Fruit fly (Drosophila melanogaster) whole organism, wandering third instar larva: ENCODE data around the gene CG10064.

Experiments
- CG32264 ChIP-seq: fragments of 200-800 bp; sonication (Bioruptor generic); optimal IDR thresholded peaks from 2 replicates; lab custom pipeline; 2016; ENCODE audit warnings: missing biosample characterization, missing genetic modification characterization
- CG9705 ChIP-seq: fragments of 200-800 bp; sonication (Bioruptor generic); optimal IDR thresholded peaks from 2 replicates; lab custom pipeline; 2018; ENCODE audit warnings: missing biosample characterization, mild to moderate bottlenecking, missing genetic modification characterization
- CrebA ChIP-seq: fragments of 200-800 bp; sonication (Bioruptor generic); optimal IDR thresholded peaks from 2 replicates; lab custom pipeline; 2016; ENCODE audit warnings: missing biosample characterization, mild to moderate bottlenecking, missing genetic modification characterization, borderline replicate concordance
- Dif ChIP-seq: fragments of 200-275, 200-300 bp; sonication (Bioruptor generic); optimal IDR thresholded peaks from 2 replicates; lab custom pipeline; 2018; ENCODE audit warnings: missing biosample characterization, missing genetic modification characterization; ENCODE audit not compliant: partially characterized antibody
- HLH106 ChIP-seq: fragments of 200-800 bp; optimal IDR thresholded peaks from 3 replicates; lab custom pipeline; 2019; ENCODE audit warnings: missing biosample characterization, mild to moderate bottlenecking, missing genetic modification characterization, moderate library complexity
- Hnf4 ChIP-seq: fragments of 200-800 bp; sonication (Bioruptor generic); optimal IDR thresholded peaks from 2 replicates; lab custom pipeline; 2016; ENCODE audit warnings: missing biosample characterization, mild to moderate bottlenecking, missing genetic modification characterization
- Hr78 ChIP-seq: fragments of >200 bp; optimal IDR thresholded peaks from 2 replicates; lab custom pipeline; 2017; ENCODE audit warnings: missing biosample characterization, missing genetic modification characterization
- Hr83 ChIP-seq: fragments of 200-300 bp; sonication (Bioruptor generic); optimal IDR thresholded peaks from 2 replicates; lab custom pipeline; 2016; ENCODE audit warnings: missing biosample characterization, mild to moderate bottlenecking, missing genetic modification characterization, moderate library complexity; ENCODE audit not compliant: poor library complexity, severe bottlenecking
- Mio ChIP-seq: sonication (Bioruptor generic); optimal IDR thresholded peaks from 2 replicates; lab custom pipeline; 2016; ENCODE audit warnings: missing biosample characterization, missing genetic modification characterization
- N ChIP-seq: fragments of >200 bp; optimal IDR thresholded peaks from 2 replicates; lab custom pipeline; 2018; ENCODE audit warnings: missing biosample characterization, missing external identifiers, missing genetic modification characterization
- OdsH ChIP-seq: fragments of 200-800 bp; sonication (Bioruptor generic); optimal IDR thresholded peaks from 2 replicates; lab custom pipeline; 2016; ENCODE audit warnings: missing biosample characterization, mild to moderate bottlenecking, missing genetic modification characterization
- Rel ChIP-seq, 2 experiments: fragments of 200-800 bp; sonication (Bioruptor generic) in 1 of 2; optimal IDR thresholded peaks; 2 replicates in 1 of 2; 3 replicates in 1 of 2; lab custom pipeline; 2016 to 2019; ENCODE audit warnings: mild to moderate bottlenecking in 2 of 2, missing biosample characterization in 2 of 2, missing genetic modification characterization in 2 of 2, moderate library complexity in 1 of 2
- Sp1 ChIP-seq: fragments of 200-800 bp; sonication (Bioruptor generic); optimal IDR thresholded peaks from 3 replicates; lab custom pipeline; 2019; ENCODE audit warnings: missing biosample characterization, mild to moderate bottlenecking, missing genetic modification characterization, moderate library complexity
- br ChIP-seq: fragments of 200-800 bp; sonication (Bioruptor generic); optimal IDR thresholded peaks from 2 replicates; lab custom pipeline; 2016; ENCODE audit warnings: missing biosample characterization, missing genetic modification characterization
- brk ChIP-seq: fragments of 200-800 bp; sonication (Bioruptor generic); optimal IDR thresholded peaks from 2 replicates; lab custom pipeline; 2016; ENCODE audit warnings: missing biosample characterization, mild to moderate bottlenecking, missing genetic modification characterization
- dmrt93B ChIP-seq: fragments of 200-800 bp; sonication (Bioruptor generic); optimal IDR thresholded peaks from 2 replicates; lab custom pipeline; 2018; ENCODE audit warnings: missing biosample characterization, mild to moderate bottlenecking, missing genetic modification characterization
- dsf ChIP-seq: sonication (Bioruptor generic); optimal IDR thresholded peaks from 2 replicates; lab custom pipeline; 2016; ENCODE audit warnings: missing biosample characterization, missing genetic modification characterization, borderline replicate concordance
- ey ChIP-seq: fragments of 200-800 bp; sonication (Bioruptor generic); optimal IDR thresholded peaks from 2 replicates; lab custom pipeline; 2016; ENCODE audit warnings: missing biosample characterization, missing genetic modification characterization
- foxo ChIP-seq, 2 experiments: fragments of 200-800 bp; sonication (Bioruptor generic); optimal IDR thresholded peaks; 2 replicates in 1 of 2; 3 replicates in 1 of 2; lab custom pipeline; 2016 to 2017; ENCODE audit warnings: missing biosample characterization in 2 of 2, missing genetic modification characterization in 2 of 2
- fru ChIP-seq: fragments of 200-800 bp; sonication (Bioruptor generic); optimal IDR thresholded peaks from 3 replicates; lab custom pipeline; 2016; ENCODE audit warnings: missing biosample characterization, mild to moderate bottlenecking, missing genetic modification characterization
- h ChIP-seq: fragments of 200-800 bp; sonication (Bioruptor generic); optimal IDR thresholded peaks from 3 replicates; lab custom pipeline; 2016; ENCODE audit warnings: missing biosample characterization, mild to moderate bottlenecking, missing genetic modification characterization
- jim ChIP-seq: fragments of 175-275, 200-325 bp; sonication (Bioruptor generic); optimal IDR thresholded peaks from 2 replicates; lab custom pipeline; 2016; ENCODE audit warnings: missing biosample characterization, mild to moderate bottlenecking, missing genetic modification characterization
- lola ChIP-seq: fragments of >200 bp; optimal IDR thresholded peaks from 2 replicates; lab custom pipeline; 2017; ENCODE audit warnings: missing biosample characterization, missing genetic modification characterization
- pan ChIP-seq: fragments of >200 bp; optimal IDR thresholded peaks from 2 replicates; lab custom pipeline; 2017
- psq ChIP-seq: fragments of 200-800 bp; sonication (Bioruptor generic); optimal IDR thresholded peaks from 3 replicates; lab custom pipeline; 2017; ENCODE audit warnings: missing biosample characterization, mild to moderate bottlenecking, missing genetic modification characterization, moderate library complexity
- rgr ChIP-seq: fragments of 200-800 bp; sonication (Bioruptor generic); optimal IDR thresholded peaks from 3 replicates; lab custom pipeline; 2016; ENCODE audit warnings: missing biosample characterization, mild to moderate bottlenecking, missing genetic modification characterization
- sage ChIP-seq: fragments of 200-800 bp; sonication (Bioruptor generic); optimal IDR thresholded peaks from 2 replicates; lab custom pipeline; 2016; ENCODE audit warnings: missing biosample characterization, mild to moderate bottlenecking, missing genetic modification characterization
- tai ChIP-seq: sonication (Bioruptor generic); optimal IDR thresholded peaks from 2 replicates; lab custom pipeline; 2016; ENCODE audit warnings: missing biosample characterization, missing genetic modification characterization
- usp ChIP-seq: fragments of >200 bp; optimal IDR thresholded peaks from 2 replicates; lab custom pipeline; 2017; ENCODE audit warnings: missing biosample characterization, missing genetic modification characterization
- woc ChIP-seq: sonication (Bioruptor generic); optimal IDR thresholded peaks from 2 replicates; lab custom pipeline; 2016; ENCODE audit warnings: missing biosample characterization, mild to moderate bottlenecking, missing genetic modification characterization

CG10064 gene

DNA sequence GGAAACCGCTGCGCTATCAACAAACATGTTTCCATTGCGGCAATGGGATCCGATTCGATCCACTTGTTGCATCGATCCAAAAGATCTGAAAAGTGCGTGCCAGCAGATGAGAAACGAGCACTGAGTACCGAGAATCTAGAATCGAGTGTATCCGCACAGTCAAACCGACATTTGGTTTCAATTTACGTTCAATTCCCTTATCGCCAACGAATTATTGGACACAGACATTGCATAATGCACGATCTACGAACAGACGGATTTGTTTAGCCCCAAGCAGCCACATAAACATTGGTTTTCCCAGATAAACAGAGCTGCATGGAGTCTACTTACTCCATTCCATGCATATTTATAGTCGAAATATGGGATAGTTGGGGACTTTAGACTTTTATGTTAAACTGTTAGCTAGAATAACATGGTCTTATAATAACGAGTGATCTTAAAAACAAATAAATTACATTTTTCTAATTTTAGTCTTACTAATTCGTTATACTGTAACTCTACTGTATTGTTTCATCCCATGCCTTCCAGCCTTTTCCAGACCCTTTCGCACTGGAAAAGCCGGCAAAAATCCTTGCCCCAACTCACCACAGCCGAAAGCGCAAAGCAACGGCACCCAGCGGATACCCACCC is 11.2 kb upstream of the CG10064 start:
- TF ChIP-seq fru (GFP tag; lab: Kevin White, UChicago) (no peak), lola (no peak)

DNA sequence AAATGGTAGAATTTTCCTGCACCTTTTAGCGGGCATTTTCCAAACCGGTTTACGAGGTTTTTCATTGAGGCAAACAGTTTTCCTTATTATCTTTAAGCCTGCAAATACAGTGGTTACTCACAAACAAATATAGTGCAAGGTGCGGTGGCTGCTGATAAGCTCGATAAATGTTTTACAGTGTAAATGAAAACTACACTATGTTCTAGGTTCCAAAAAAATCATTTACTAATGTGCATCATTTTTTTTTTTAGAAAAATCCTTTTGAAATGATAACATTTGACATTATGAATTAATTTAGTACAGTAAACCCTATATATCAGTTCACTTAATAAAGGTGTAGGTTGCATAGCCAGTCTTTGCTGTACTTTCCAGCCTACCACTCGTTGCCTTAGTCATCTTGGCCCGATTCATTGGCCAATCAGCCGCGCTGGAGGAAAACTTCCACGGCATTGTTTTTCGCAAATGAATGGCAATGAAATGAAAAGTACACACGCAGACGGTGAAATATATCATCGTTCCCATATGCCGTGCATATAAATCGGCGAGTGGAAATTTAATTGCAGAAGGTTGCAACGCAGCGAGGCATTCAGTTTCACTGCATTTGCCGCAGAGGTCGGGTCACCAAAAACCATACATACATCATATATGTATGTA is 10.5 kb upstream of the CG10064 start:
- TF ChIP-seq N (GFP tag; lab: Kevin White, UChicago) (no peak), h (GFP tag; lab: Kevin White, UChicago) (no peak), Mio (GFP tag; lab: Kevin White, UChicago) (no peak)

DNA sequence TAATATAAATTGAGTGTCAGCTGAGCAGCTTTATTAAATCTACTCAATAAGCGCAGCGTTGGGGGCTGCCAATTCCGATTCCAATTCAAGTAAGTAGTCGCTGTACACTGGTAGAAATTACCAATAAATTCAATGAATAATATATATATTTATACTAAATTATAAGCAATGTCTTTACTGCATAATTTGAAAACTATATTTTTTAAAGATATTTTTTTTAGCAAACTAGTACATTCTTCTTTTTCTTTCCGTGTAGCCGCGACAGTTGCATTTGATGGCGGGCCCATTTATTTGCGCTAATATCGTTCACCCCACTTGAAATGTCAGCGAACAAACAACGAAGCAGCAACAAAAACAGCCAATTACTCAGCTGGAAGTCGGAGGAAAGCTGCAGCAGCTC is 9.7 kb upstream of the CG10064 start:
- peak; percentile 22 for TF ChIP-seq dmrt93B (GFP tag; lab: Kevin White, UChicago)
- peak; percentile 63 for TF ChIP-seq psq
- peak; percentile 68 for TF ChIP-seq Hnf4 (GFP tag; lab: Kevin White, UChicago)
- peak; percentile 25 for TF ChIP-seq ey (GFP tag; lab: Kevin White, UChicago)
- TF ChIP-seq br (GFP tag; lab: Kevin White, UChicago) = peak; percentile 38
- TF ChIP-seq Sp1 (GFP tag; lab: Kevin White, UChicago) = peak; percentile 80
- TF ChIP-seq Hr78 (GFP tag; lab: Kevin White, UChicago) = no peak
- TF ChIP-seq Dif = no peak
- peak; percentile 5 for TF ChIP-seq CG9705 (GFP tag; lab: Kevin White, UChicago)
- no peak for TF ChIP-seq Rel (GFP tag; optimal IDR thresholded peaks at IDR 0.05; lab: Kevin White, UChicago)
- peak; percentile 19 for TF ChIP-seq Rel (tag; optimal IDR thresholded peaks at IDR 0.05; lab: Kevin White, UChicago)
- TF ChIP-seq dsf (GFP tag; lab: Kevin White, UChicago) = no peak
- TF ChIP-seq lola = no peak
- peak; percentile 54 for TF ChIP-seq fru (GFP tag; lab: Kevin White, UChicago)
- peak; percentile 69 for TF ChIP-seq rgr (GFP tag; lab: Kevin White, UChicago)
- TF ChIP-seq HLH106 (tag; lab: Kevin White, UChicago) = peak; percentile 75
- TF ChIP-seq foxo (GFP tag; optimal IDR thresholded peaks at IDR 0.05; lab: Kevin White, UChicago) = peak in 1 of 2 experiments; percentile 75
- TF ChIP-seq sage = peak; percentile 48
- TF ChIP-seq tai (GFP tag; lab: Kevin White, UChicago) = no peak
- TF ChIP-seq OdsH = peak; percentile 77
- TF ChIP-seq Hr83 (GFP tag; lab: Kevin White, UChicago) = peak; percentile 12
- TF ChIP-seq brk (GFP tag; lab: Kevin White, UChicago) = peak; percentile 61
- TF ChIP-seq h (GFP tag; lab: Kevin White, UChicago) = peak; percentile 68

DNA sequence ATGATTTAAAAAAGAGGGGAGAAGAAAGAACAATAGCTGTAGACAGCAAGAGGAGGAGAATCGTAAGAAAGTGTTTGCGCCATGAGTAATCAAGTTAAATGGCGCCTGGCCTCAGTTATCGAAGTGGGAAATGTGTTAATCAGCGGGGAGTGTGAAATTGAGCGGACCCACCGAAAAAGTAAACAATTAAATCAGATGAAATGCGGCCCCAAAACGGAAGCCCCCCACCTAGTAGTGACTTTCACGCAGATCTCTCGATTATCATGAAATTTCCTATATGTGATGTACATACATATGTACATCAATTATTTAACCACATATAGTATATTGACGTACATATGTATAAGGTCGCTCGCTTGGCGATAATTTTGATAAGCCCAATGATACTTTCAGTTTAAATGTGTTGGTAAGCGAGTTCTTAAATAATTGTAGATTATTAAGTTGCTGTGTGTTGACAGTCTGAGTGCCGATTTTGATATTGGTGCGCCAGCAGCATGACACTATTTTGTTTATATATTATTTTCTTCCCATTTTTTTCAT is 9.0 kb upstream of the CG10064 start:
- no peak for TF ChIP-seq Rel (GFP tag; optimal IDR thresholded peaks at IDR 0.05; lab: Kevin White, UChicago)
- TF ChIP-seq Rel (tag; optimal IDR thresholded peaks at IDR 0.05; lab: Kevin White, UChicago) = peak; percentile 45
- no peak for TF ChIP-seq lola
- TF ChIP-seq, all 38 proteins: peak for 1

DNA sequence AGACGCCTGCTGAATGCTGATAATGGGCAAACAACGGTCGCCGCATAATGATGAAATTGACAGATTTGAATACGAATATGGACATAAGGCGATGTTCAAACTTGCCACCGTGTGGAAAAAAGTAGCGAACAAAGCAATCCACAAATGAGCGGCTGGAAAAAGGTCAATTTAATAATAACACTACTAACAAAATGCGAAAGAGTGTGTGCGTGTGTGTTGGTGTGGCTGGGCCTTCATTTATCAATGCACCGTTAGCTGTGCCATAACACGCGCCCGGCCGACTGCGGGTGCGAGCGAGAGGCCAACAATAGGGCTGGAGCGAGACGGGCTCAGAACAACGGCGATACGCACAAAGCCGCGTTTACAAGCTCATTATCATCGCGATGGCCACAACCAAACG is 8.2 kb upstream of the CG10064 start:
- no peak for TF ChIP-seq tai (GFP tag; lab: Kevin White, UChicago)

DNA sequence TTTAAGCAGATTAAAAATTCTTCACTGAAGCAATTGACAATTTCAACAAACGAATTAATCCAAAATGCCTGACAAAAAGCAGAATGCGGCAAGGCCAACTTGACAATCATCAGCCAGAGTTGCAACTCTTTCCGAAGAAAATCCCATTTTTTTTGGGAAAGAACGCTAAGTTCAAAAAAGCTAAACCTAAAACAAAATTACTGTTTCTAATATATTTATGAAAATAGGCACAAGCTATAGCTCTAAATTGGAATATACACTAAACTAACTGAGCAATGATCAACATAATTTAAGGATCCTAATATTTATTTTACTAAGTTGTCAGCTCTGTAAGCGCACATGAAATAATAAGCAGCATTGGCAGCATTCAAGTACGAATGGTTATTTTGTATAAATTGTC is 4.7 kb upstream of the CG10064 start, which contains the start of gene CG10063:
Gene CG10063, minus strand, starts transcription at position 101 of the 400 bp plus-strand sequence.
- TF ChIP-seq ey (GFP tag; lab: Kevin White, UChicago) = no peak

DNA sequence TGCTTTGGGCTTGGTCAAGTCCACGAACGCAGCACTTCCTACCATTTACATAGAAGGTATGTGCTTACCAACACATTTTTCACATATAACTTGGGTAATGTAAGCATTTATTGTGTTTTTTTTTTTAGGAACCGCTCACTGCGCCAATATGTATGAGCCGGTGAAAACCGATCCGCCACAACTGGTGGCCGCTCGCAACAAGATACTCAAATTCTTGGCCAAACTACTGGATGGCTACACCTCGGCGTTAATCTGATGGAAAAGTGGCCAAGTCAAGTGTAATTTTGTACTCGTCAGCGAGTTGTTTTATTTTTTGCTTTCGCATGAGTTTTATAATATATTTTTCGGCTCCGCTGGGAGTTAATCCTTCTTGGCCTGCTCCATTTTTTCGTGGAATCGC is 3.6 kb upstream of the CG10064 start:
- TF ChIP-seq brk (GFP tag; lab: Kevin White, UChicago) (no peak), jim (no peak), usp (GFP tag; lab: Kevin White, UChicago) (no peak), rgr (GFP tag; lab: Kevin White, UChicago) (no peak), fru (GFP tag; lab: Kevin White, UChicago) (no peak), CG32264 (GFP tag; lab: Kevin White, UChicago) (no peak), CrebA (GFP tag; lab: Kevin White, UChicago) (no peak), Dif (no peak), Hr78 (GFP tag; lab: Kevin White, UChicago) (no peak), woc (GFP tag; lab: Kevin White, UChicago) (no peak), lola (no peak), pan (lab: Kevin White, UChicago) (no peak), ey (GFP tag; lab: Kevin White, UChicago) (no peak), psq (no peak), dmrt93B (GFP tag; lab: Kevin White, UChicago) (no peak), N (GFP tag; lab: Kevin White, UChicago) (no peak), tai (GFP tag; lab: Kevin White, UChicago) (no peak), CG9705 (GFP tag; lab: Kevin White, UChicago) (no peak)
